Worm (Caenorhabditis elegans) whole organism, mixed stage, embryonic: Measurements from ENCODE around the gene Y44A6B.3.

Experiments
- elt-3 ChIP-seq: fragments of 150-350 bp; optimal IDR thresholded peaks from 2 replicates; lab custom pipeline; 2014; ENCODE audit warnings: missing biosample characterization, missing genetic modification characterization
- hlh-1 ChIP-seq: fragments of 150-350 bp; optimal IDR thresholded peaks from 2 replicates; lab custom pipeline; 2014; ENCODE audit warnings: missing biosample characterization, missing genetic modification reagents, missing genetic modification characterization
- lin-13 ChIP-seq: fragments of 150-350 bp; optimal IDR thresholded peaks from 2 replicates; lab custom pipeline; 2014; ENCODE audit warnings: missing biosample characterization, missing genetic modification characterization
- lsy-2 ChIP-seq: fragments of 150-350 bp; optimal IDR thresholded peaks from 2 replicates; lab custom pipeline; 2014; ENCODE audit warnings: missing biosample characterization, missing genetic modification characterization
- nhr-237 ChIP-seq: fragments of 150-350 bp; optimal IDR thresholded peaks from 2 replicates; lab custom pipeline; 2014; ENCODE audit warnings: missing biosample characterization, missing genetic modification characterization
- nhr-76 ChIP-seq: sonication (generic microtip); optimal IDR thresholded peaks from 2 replicates; lab custom pipeline; 2017; ENCODE audit warnings: missing biosample characterization, missing genetic modification characterization
- pha-4 ChIP-seq: fragments of 150-350 bp; optimal IDR thresholded peaks from 2 replicates; lab custom pipeline; 2018; ENCODE audit warnings: missing biosample characterization, missing genetic modification reagents, missing genetic modification characterization
- snpc-4 ChIP-seq: fragments of 150-350 bp; optimal IDR thresholded peaks from 2 replicates; lab custom pipeline; 2014; ENCODE audit warnings: missing biosample characterization, missing genetic modification characterization
- unc-39 ChIP-seq: fragments of 150-350 bp; optimal IDR thresholded peaks from 2 replicates; lab custom pipeline; 2014; ENCODE audit warnings: missing biosample characterization, missing genetic modification characterization
- unc-62 ChIP-seq: fragments of 150-350 bp; optimal IDR thresholded peaks from 2 replicates; lab custom pipeline; 2014; ENCODE audit warnings: missing biosample characterization, missing genetic modification reagents, missing genetic modification characterization
- ztf-11 ChIP-seq: fragments of 150-350 bp; optimal IDR thresholded peaks from 2 replicates; lab custom pipeline; 2014; ENCODE audit warnings: missing biosample characterization, missing genetic modification characterization

DNA sequence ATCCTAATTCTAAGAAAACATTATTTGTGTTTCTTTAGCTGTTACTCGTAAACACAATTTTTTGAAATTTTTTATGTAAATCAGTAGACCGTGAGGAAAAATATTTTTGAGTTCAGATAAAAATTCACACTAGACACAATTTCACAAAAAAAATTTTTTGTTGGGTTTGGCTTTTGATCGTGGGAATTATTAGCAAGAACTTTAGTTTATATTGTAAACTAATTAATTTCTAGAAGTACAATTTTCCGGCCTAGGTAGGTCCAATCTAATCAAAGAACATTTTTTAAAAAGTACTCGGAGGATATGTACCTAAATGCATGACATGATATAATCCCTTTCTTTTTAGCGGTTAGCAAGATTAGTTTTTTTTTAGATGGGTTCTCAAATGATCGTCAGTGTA is 41.9 kb upstream of the Y44A6B.3 start:
- no peak for TF ChIP-seq lin-13
- TF ChIP-seq nhr-76 = no peak
- TF ChIP-seq unc-39 (tag; lab: Kevin White, UChicago) = no peak
- no peak for TF ChIP-seq snpc-4 (tag; lab: Kevin White, UChicago)
- TF ChIP-seq elt-3 (tag; lab: Kevin White, UChicago) = no peak
- no peak for TF ChIP-seq pha-4 (tag; lab: Kevin White, UChicago)
- no peak for TF ChIP-seq lsy-2 (tag; lab: Kevin White, UChicago)
- no peak for TF ChIP-seq unc-62
- TF ChIP-seq ztf-11 (tag; lab: Kevin White, UChicago) = no peak
- no peak for TF ChIP-seq nhr-237
- TF ChIP-seq hlh-1 (tag; lab: Kevin White, UChicago) = no peak
